Worm (Caenorhabditis elegans) whole organism, L4 larva: ENCODE results near the gene Y97E10AR.3.

Experiments used
- D1046.2 ChIP-seq: fragments of 200-800 bp; sonication (Bioruptor generic); IDR thresholded peaks from 2 replicates; pipeline ENCODE4 v1.3.6; 2022; ENCODE audit warnings: missing genetic modification characterization, missing compliant biosample characterization
- F10B5.3 ChIP-seq: sonication (generic microtip); optimal IDR thresholded peaks from 2 replicates; lab custom pipeline; 2016; ENCODE audit warnings: mild to moderate bottlenecking, missing genetic modification characterization, missing compliant biosample characterization
- R02D3.7 ChIP-seq: fragments of 150-350 bp; sonication (generic microtip); optimal IDR thresholded peaks from 3 replicates; lab custom pipeline; 2014; ENCODE audit warnings: missing biosample characterization, missing genetic modification characterization
- T26A8.4 ChIP-seq: fragments of 200-800 bp; sonication (Bioruptor generic); IDR thresholded peaks from 2 replicates; pipeline ENCODE4 v1.3.6; 2022; ENCODE audit warnings: missing genetic modification characterization, missing compliant biosample characterization
- Y105C5A.15 ChIP-seq: fragments of 200-800 bp; sonication (Bioruptor generic); IDR thresholded peaks from 2 replicates; pipeline ENCODE4 v1.3.6; 2022; ENCODE audit warnings: missing genetic modification characterization, missing compliant biosample characterization
- Y48G9A.11 ChIP-seq: fragments of 200-800 bp; sonication (Bioruptor generic); IDR thresholded peaks from 2 replicates; pipeline ENCODE4 v1.3.6; 2022; ENCODE audit warnings: missing genetic modification reagents, missing genetic modification characterization, missing compliant biosample characterization
- Y5F2A.4 ChIP-seq: fragments of 200-800 bp; sonication (Bioruptor generic); optimal IDR thresholded peaks from 2 replicates; lab custom pipeline; 2018; ENCODE audit warnings: mild to moderate bottlenecking, missing genetic modification characterization, missing compliant biosample characterization
- aha-1 ChIP-seq: fragments of 150-350 bp; peaks from one replicate; lab custom pipeline; 2014; ENCODE audit warnings: missing biosample characterization, missing genetic modification characterization
- arid-1 ChIP-seq: fragments of 200-800 bp; sonication (Bioruptor generic); conservative IDR thresholded peaks from 2 replicates; pipeline ENCODE4 v1.3.6; 2022; ENCODE audit warnings: missing genetic modification reagents, missing genetic modification characterization, missing compliant biosample characterization
- ceh-20 ChIP-seq: fragments of 200-800 bp; sonication (Bioruptor generic); IDR thresholded peaks from 2 replicates; pipeline ENCODE4 v1.3.6; 2022; ENCODE audit warnings: missing genetic modification reagents, missing genetic modification characterization, missing compliant biosample characterization
- ceh-32 ChIP-seq: sonication (generic microtip); optimal IDR thresholded peaks from 2 replicates; lab custom pipeline; 2016; ENCODE audit warnings: mild to moderate bottlenecking, missing genetic modification characterization, missing compliant biosample characterization; ENCODE audit not compliant: poor library complexity
- ceh-44 ChIP-seq: fragments of 200-800 bp; sonication (Bioruptor generic); IDR thresholded peaks from 2 replicates; pipeline ENCODE4 v1.3.6; 2022; ENCODE audit warnings: missing genetic modification reagents, missing genetic modification characterization, missing compliant biosample characterization
- ceh-82 ChIP-seq: sonication (generic microtip); optimal IDR thresholded peaks from 2 replicates; lab custom pipeline; 2017; ENCODE audit warnings: missing biosample characterization, missing genetic modification characterization
- ces-1 ChIP-seq: fragments of 150-350 bp; sonication (generic microtip); optimal IDR thresholded peaks from 4 replicates; lab custom pipeline; 2014; ENCODE audit warnings: missing biosample characterization, missing genetic modification reagents, missing genetic modification characterization
- cey-2 ChIP-seq: sonication (generic microtip); optimal IDR thresholded peaks from 3 replicates; lab custom pipeline; 2017; ENCODE audit warnings: missing genetic modification characterization, mild to moderate bottlenecking, missing compliant biosample characterization, antibody characterized with exemption, borderline replicate concordance; ENCODE audit not compliant: insufficient read depth
- daf-12 ChIP-seq: fragments of 150-350 bp; optimal IDR thresholded peaks from 2 replicates; lab custom pipeline; 2014; ENCODE audit warnings: missing biosample characterization, missing genetic modification reagents, missing genetic modification characterization
- daf-16 ChIP-seq, 3 experiments: sonication (generic microtip); optimal IDR thresholded peaks; 2 replicates each; lab custom pipeline; 2016 to 2017; ENCODE audit warnings: missing genetic modification characterization in 3 of 3, missing genetic modification reagents in 3 of 3, mild to moderate bottlenecking in 2 of 3, missing compliant biosample characterization in 2 of 3, missing biosample characterization in 1 of 3, moderate library complexity in 1 of 3
- daf-19 ChIP-seq: fragments of 200-800 bp; sonication (Bioruptor generic); conservative IDR thresholded peaks from 2 replicates; pipeline ENCODE4 v1.3.6; 2022; ENCODE audit warnings: missing genetic modification characterization, missing compliant biosample characterization
- daf-8 ChIP-seq: fragments of 200-800 bp; sonication (Bioruptor generic); IDR thresholded peaks from 2 replicates; pipeline ENCODE4 v1.3.6; 2022; ENCODE audit warnings: missing genetic modification characterization, missing compliant biosample characterization
- dmd-6 ChIP-seq: fragments of 200-800 bp; sonication (Bioruptor generic); IDR thresholded peaks from 2 replicates; pipeline ENCODE4 v1.3.6; 2022; ENCODE audit warnings: missing genetic modification reagents, missing genetic modification characterization, missing compliant biosample characterization
- dmd-8 ChIP-seq: fragments of 200-800 bp; sonication (Bioruptor generic); IDR thresholded peaks from 2 replicates; pipeline ENCODE4 v1.3.6; 2022; ENCODE audit warnings: missing genetic modification characterization, missing compliant biosample characterization
- dpl-1 ChIP-seq: fragments of 150-350 bp; optimal IDR thresholded peaks from 2 replicates; lab custom pipeline; 2014; ENCODE audit warnings: missing biosample characterization, missing genetic modification reagents, missing genetic modification characterization
- dve-1 ChIP-seq: sonication (generic microtip); optimal IDR thresholded peaks from 2 replicates; lab custom pipeline; 2017; ENCODE audit warnings: antibody characterized with exemption, mild to moderate bottlenecking, missing genetic modification characterization, missing compliant biosample characterization; ENCODE audit not compliant: insufficient read depth
- fkh-10 ChIP-seq: fragments of 150-350 bp; optimal IDR thresholded peaks from 2 replicates; lab custom pipeline; 2014; ENCODE audit warnings: missing biosample characterization, missing genetic modification reagents, missing genetic modification characterization
- jun-1 ChIP-seq: fragments of 150-350 bp; optimal IDR thresholded peaks from 2 replicates; lab custom pipeline; 2014; ENCODE audit warnings: missing biosample characterization, missing genetic modification reagents, missing genetic modification characterization
- lin-1 ChIP-seq: fragments of 200-800 bp; sonication (Bioruptor generic); IDR thresholded peaks from 2 replicates; pipeline ENCODE4 v1.3.6; 2022; ENCODE audit warnings: missing genetic modification reagents, missing genetic modification characterization, missing compliant biosample characterization
- lin-15B ChIP-seq: fragments of 150-350 bp; sonication (generic microtip); optimal IDR thresholded peaks from 3 replicates; lab custom pipeline; 2014; ENCODE audit warnings: missing biosample characterization, missing genetic modification characterization
- lin-29 ChIP-seq: fragments of 200-800 bp; sonication (Bioruptor generic); IDR thresholded peaks from 2 replicates; pipeline ENCODE4 v1.3.6; 2022; ENCODE audit warnings: missing genetic modification reagents, missing genetic modification characterization, missing compliant biosample characterization
- lin-38 ChIP-seq: fragments of 200-800 bp; sonication (Bioruptor generic); IDR thresholded peaks from 2 replicates; pipeline ENCODE4 v1.3.6; 2022; ENCODE audit warnings: missing genetic modification reagents, missing genetic modification characterization, missing compliant biosample characterization
- lsy-2 ChIP-seq, 2 experiments: fragments of 150-350 bp in 1 of 2; sonication (generic microtip) in 1 of 2; optimal IDR thresholded peaks; 2 replicates each; lab custom pipeline; 2014 to 2017; ENCODE audit warnings: missing biosample characterization in 2 of 2, missing genetic modification characterization in 2 of 2
- madf-5 ChIP-seq, 2 experiments: fragments of 200-800 bp; sonication (Bioruptor generic); IDR thresholded peaks; 2 replicates each; pipeline ENCODE4 v1.3.6; 2022; ENCODE audit warnings: missing compliant biosample characterization in 2 of 2, missing genetic modification characterization in 2 of 2
- mdl-1 ChIP-seq, 2 experiments: fragments of 150-350 bp in 1 of 2; sonication (generic microtip) in 1 of 2; optimal IDR thresholded peaks; 2 replicates each; lab custom pipeline; 2014 to 2017; ENCODE audit warnings: missing biosample characterization in 2 of 2, missing genetic modification characterization in 2 of 2
- mep-1 ChIP-seq: fragments of 150-350 bp; sonication (generic microtip); optimal IDR thresholded peaks from 3 replicates; lab custom pipeline; 2014; ENCODE audit warnings: missing biosample characterization, missing genetic modification characterization
- mxl-2 ChIP-seq: fragments of 200-800 bp; sonication (Bioruptor generic); conservative IDR thresholded peaks from 2 replicates; pipeline ENCODE4 v1.3.6; 2022; ENCODE audit warnings: missing genetic modification reagents, missing genetic modification characterization, missing compliant biosample characterization
- nhr-102 ChIP-seq: sonication (generic microtip); optimal IDR thresholded peaks from 2 replicates; lab custom pipeline; 2016; ENCODE audit warnings: mild to moderate bottlenecking, missing genetic modification characterization, moderate library complexity, missing compliant biosample characterization
- nhr-111 ChIP-seq: fragments of 200-800 bp; sonication (Bioruptor generic); optimal IDR thresholded peaks from 2 replicates; lab custom pipeline; 2018; ENCODE audit warnings: mild to moderate bottlenecking, missing genetic modification characterization, missing compliant biosample characterization
- nhr-237 ChIP-seq: sonication (generic microtip); optimal IDR thresholded peaks from 2 replicates; lab custom pipeline; 2017; ENCODE audit warnings: missing biosample characterization, missing genetic modification characterization
- nhr-28 ChIP-seq: fragments of 150-350 bp; optimal IDR thresholded peaks from 2 replicates; lab custom pipeline; 2014; ENCODE audit warnings: missing biosample characterization, missing genetic modification characterization
- nhr-48 ChIP-seq: sonication (generic microtip); optimal IDR thresholded peaks from 2 replicates; lab custom pipeline; 2016; ENCODE audit warnings: mild to moderate bottlenecking, missing genetic modification characterization, missing compliant biosample characterization
- php-3 ChIP-seq: fragments of 200-800 bp; sonication (Bioruptor generic); IDR thresholded peaks from 2 replicates; pipeline ENCODE4 v1.3.6; 2022; ENCODE audit warnings: missing genetic modification reagents, missing genetic modification characterization, missing compliant biosample characterization
- pqm-1 ChIP-seq: sonication (generic microtip); optimal IDR thresholded peaks from 2 replicates; lab custom pipeline; 2017; ENCODE audit warnings: missing biosample characterization, missing genetic modification characterization
- rbr-2 ChIP-seq: sonication (generic microtip); optimal IDR thresholded peaks from 2 replicates; lab custom pipeline; 2016; ENCODE audit warnings: missing genotype, missing genetic modification characterization, missing compliant biosample characterization
- saeg-2 ChIP-seq: fragments of 200-800 bp; sonication (Bioruptor generic); IDR thresholded peaks from 2 replicates; pipeline ENCODE4 v1.3.6; 2022; ENCODE audit warnings: missing genetic modification reagents, missing genetic modification characterization, missing compliant biosample characterization
- skn-1 ChIP-seq: fragments of 150-350 bp; optimal IDR thresholded peaks from 2 replicates; lab custom pipeline; 2014; ENCODE audit warnings: missing biosample characterization, missing genetic modification characterization
- spr-3 ChIP-seq: fragments of 200-800 bp; sonication (Bioruptor generic); optimal IDR thresholded peaks from 2 replicates; lab custom pipeline; 2018; ENCODE audit warnings: mild to moderate bottlenecking, missing genetic modification characterization, missing compliant biosample characterization
- unc-62 ChIP-seq, 3 experiments: fragments of 150-350 bp in 1 of 3; sonication (generic microtip); optimal IDR thresholded peaks in 2 of 3; peaks in 1 of 3; 1 replicate in 1 of 3; 2 replicates in 2 of 3; lab custom pipeline; 2014 to 2017; ENCODE audit warnings: missing biosample characterization in 3 of 3, missing genetic modification characterization in 3 of 3, missing genetic modification reagents in 3 of 3, missing genotype in 1 of 3
- zfp-2 ChIP-seq: sonication (generic microtip); optimal IDR thresholded peaks from 2 replicates; lab custom pipeline; 2016; ENCODE audit warnings: mild to moderate bottlenecking, missing genetic modification characterization, missing compliant biosample characterization
- zip-11 ChIP-seq: fragments of 200-800 bp; sonication (Bioruptor generic); IDR thresholded peaks from 2 replicates; pipeline ENCODE4 v1.3.6; 2022; ENCODE audit warnings: missing genetic modification characterization, missing compliant biosample characterization
- ztf-11 ChIP-seq: fragments of 150-350 bp; optimal IDR thresholded peaks from 2 replicates; lab custom pipeline; 2014; ENCODE audit warnings: missing biosample characterization, missing genetic modification characterization
- ztf-7 ChIP-seq: fragments of 150-350 bp; optimal IDR thresholded peaks from 2 replicates; lab custom pipeline; 2014; ENCODE audit warnings: missing biosample characterization, missing genetic modification characterization

Y97E10AR.3 gene

DNA sequence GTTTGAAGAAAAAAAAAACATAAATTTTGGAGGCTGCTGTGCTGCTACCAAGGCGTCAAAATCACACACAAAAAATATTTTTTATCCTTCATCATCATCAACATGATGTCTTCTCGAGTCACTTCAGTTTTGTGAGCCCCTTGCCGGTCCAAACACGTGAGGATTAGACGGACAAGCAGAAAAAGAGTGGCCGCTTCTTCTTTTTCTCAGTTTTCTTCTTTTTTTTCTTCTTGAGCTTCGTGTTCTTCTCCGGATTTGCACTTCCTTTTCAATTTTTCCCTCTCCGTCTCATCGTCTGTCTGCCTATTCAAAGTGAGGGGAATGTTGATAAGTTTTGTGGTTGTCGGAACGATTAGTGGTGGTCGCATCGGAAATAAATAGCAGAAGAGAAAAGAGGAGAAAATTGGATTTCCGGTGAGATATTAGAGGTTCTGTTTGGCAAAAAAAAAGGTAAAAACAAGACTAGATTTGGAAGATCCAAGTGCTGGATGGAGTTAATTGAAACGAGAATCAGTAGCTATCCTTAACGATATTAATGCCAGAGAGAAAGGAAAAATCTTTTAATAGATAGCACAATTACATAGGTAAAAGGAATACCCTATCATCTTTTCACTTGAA is 26.8 kb downstream of the Y97E10AR.3 start:
- no peak for TF ChIP-seq nhr-237 (tag; lab: Kevin White, UChicago)
- peak; percentile 2 for TF ChIP-seq dpl-1
- TF ChIP-seq php-3 (GFP tag; lab: Robert Waterston, UW): no peak
- no peak for TF ChIP-seq ceh-82 (tag; lab: Kevin White, UChicago)
- no peak for TF ChIP-seq ztf-7
- no peak for TF ChIP-seq nhr-48
- no peak for TF ChIP-seq jun-1 (tag; lab: Kevin White, UChicago)
- TF ChIP-seq dmd-6 (GFP tag; lab: Robert Waterston, UW): no peak
- no peak for TF ChIP-seq lin-15B
- TF ChIP-seq ztf-11: no peak
- TF ChIP-seq dmd-8: no peak
- peak; percentile 26 for TF ChIP-seq fkh-10
- TF ChIP-seq mep-1 (tag; lab: Kevin White, UChicago): peak; percentile 59
- no peak for TF ChIP-seq nhr-111 (GFP tag; lab: Kevin White, UChicago)
- TF ChIP-seq R02D3.7 (tag; lab: Kevin White, UChicago): no peak
- peak in 1 of 2 experiments; percentile 36 for TF ChIP-seq daf-16 (GFP tag; optimal IDR thresholded peaks at IDR 0.05; lab: Kevin White, UChicago)
- TF ChIP-seq daf-16 (tag; optimal IDR thresholded peaks at IDR 0.05; lab: Kevin White, UChicago): no peak
- TF ChIP-seq zfp-2 (tag; lab: Kevin White, UChicago): no peak
- no peak for TF ChIP-seq daf-19 (GFP tag; lab: Robert Waterston, UW)
- TF ChIP-seq Y48G9A.11 (GFP tag; lab: Robert Waterston, UW): no peak
- no peak for TF ChIP-seq pqm-1 (tag; lab: Kevin White, UChicago)
- TF ChIP-seq mdl-1 (tag; optimal IDR thresholded peaks at IDR 0.05; lab: Kevin White, UChicago): peak in 1 of 2 experiments; percentile 65
- no peak for TF ChIP-seq T26A8.4 (GFP tag; lab: Robert Waterston, UW)
- no peak for TF ChIP-seq lin-29 (GFP tag; lab: Robert Waterston, UW)
- TF ChIP-seq ceh-20 (GFP tag; lab: Robert Waterston, UW): 0 out of 2 replicates have a peak, but pooled peaks have one; percentile 50
- TF ChIP-seq ces-1 (GFP tag; lab: Kevin White, UChicago): no peak
- TF ChIP-seq daf-8 (GFP tag; lab: Robert Waterston, UW): no peak
- TF ChIP-seq skn-1 (tag; lab: Kevin White, UChicago): no peak
- TF ChIP-seq arid-1 (GFP tag; lab: Robert Waterston, UW): no peak
- peak; percentile 60 for TF ChIP-seq rbr-2 (tag; lab: Kevin White, UChicago)
- TF ChIP-seq ceh-32: no peak
- no peak for TF ChIP-seq D1046.2 (GFP tag; lab: Robert Waterston, UW)
- peak; percentile 97 for TF ChIP-seq aha-1
- no peak for TF ChIP-seq lin-38 (GFP tag; lab: Robert Waterston, UW)
- TF ChIP-seq F10B5.3 (tag; lab: Kevin White, UChicago): no peak
- TF ChIP-seq dve-1 (tag; lab: Kevin White, UChicago): no peak
- TF ChIP-seq zip-11 (GFP tag; lab: Robert Waterston, UW): no peak
- no peak for TF ChIP-seq nhr-28 (tag; lab: Kevin White, UChicago)
- no peak for TF ChIP-seq daf-12 (tag; lab: Kevin White, UChicago)
- no peak for TF ChIP-seq ceh-44
- TF ChIP-seq unc-62 (GFP tag; optimal IDR thresholded peaks at IDR 0.05 in 1 of 2; lab: Kevin White, UChicago): peak in 1 of 2 experiments; percentile 71
- TF ChIP-seq unc-62 (tag; optimal IDR thresholded peaks at IDR 0.05; lab: Kevin White, UChicago): no peak
- no peak for TF ChIP-seq saeg-2 (GFP tag; lab: Robert Waterston, UW)
- TF ChIP-seq lin-1 (GFP tag; lab: Robert Waterston, UW): no peak
- TF ChIP-seq Y5F2A.4 (GFP tag; lab: Kevin White, UChicago): no peak
- TF ChIP-seq madf-5 (GFP tag; IDR thresholded peaks at IDR 0.05; lab: Robert Waterston, UW): no peak
- no peak for TF ChIP-seq mxl-2 (GFP tag; lab: Robert Waterston, UW)
- no peak for TF ChIP-seq spr-3 (GFP tag; lab: Kevin White, UChicago)
- TF ChIP-seq lsy-2 (tag; optimal IDR thresholded peaks at IDR 0.05; lab: Kevin White, UChicago): peak in 1 of 2 experiments; percentile 63
- no peak for TF ChIP-seq nhr-102 (tag; lab: Kevin White, UChicago)
- no peak for TF ChIP-seq cey-2 (tag; lab: Kevin White, UChicago)
- no peak for TF ChIP-seq Y105C5A.15 (GFP tag; lab: Robert Waterston, UW)
